Worm (Caenorhabditis elegans) whole organism, midembryonic: ENCODE data around the gene C25F9.9.

ENCODE experiments used
- cog-1 ChIP-seq: sonication (generic microtip); optimal IDR thresholded peaks from 2 replicates; lab custom pipeline; 2016; ENCODE audit warnings: missing genetic modification characterization, missing compliant biosample characterization
- flt-1 ChIP-seq: fragments of 200-800 bp; sonication (Bioruptor generic); IDR thresholded peaks from 2 replicates; pipeline ENCODE4 v1.3.6; 2022; ENCODE audit warnings: missing genetic modification characterization, missing compliant biosample characterization
- klf-2 ChIP-seq: fragments of 200-800 bp; sonication (Bioruptor generic); conservative IDR thresholded peaks from 2 replicates; pipeline ENCODE4 v1.3.6; 2022; ENCODE audit warnings: missing genetic modification reagents, missing genetic modification characterization, missing compliant biosample characterization
- med-1 ChIP-seq: sonication (generic microtip); optimal IDR thresholded peaks from 2 replicates; lab custom pipeline; 2017; ENCODE audit warnings: missing genetic modification characterization, mild to moderate bottlenecking, missing compliant biosample characterization, antibody characterized with exemption, missing genetic modification reagents; ENCODE audit not compliant: insufficient read depth
- ref-1 ChIP-seq: fragments of 200-800 bp; sonication (Bioruptor generic); conservative IDR thresholded peaks from 2 replicates; pipeline ENCODE4 v1.3.6; 2022; ENCODE audit warnings: missing genetic modification reagents, missing genetic modification characterization, missing compliant biosample characterization
- ztf-29 ChIP-seq: fragments of 200-800 bp; sonication (Bioruptor generic); IDR thresholded peaks from 2 replicates; pipeline ENCODE4 v1.3.6; 2022; ENCODE audit warnings: missing genetic modification reagents, missing genetic modification characterization, missing compliant biosample characterization

ce11 chrV:19429605-19430004 lies 13.2 kb downstream of the C25F9.9 start:
- TF ChIP-seq cog-1 (no peak), flt-1 (GFP tag; lab: Robert Waterston, UW) (no peak), ztf-29 (GFP tag; lab: Robert Waterston, UW) (no peak), med-1 (GFP tag; lab: Kevin White, UChicago) (no peak), klf-2 (GFP tag; lab: Robert Waterston, UW) (no peak), ref-1 (GFP tag; lab: Robert Waterston, UW) (no peak)
